Fruit fly (Drosophila melanogaster) whole organism, embryonic: ENCODE results near the gene CG6610.

Experiments used
- Awh ChIP-seq: fragments of 200-800 bp; sonication (Bioruptor generic); IDR thresholded peaks from 2 replicates; pipeline ENCODE4, ENCODE4 v1.3.6; 2022; ENCODE audit warnings: missing biosample characterization, missing genetic modification characterization
- CG10654 ChIP-seq: fragments of 200-800 bp; sonication (Bioruptor generic); optimal IDR thresholded peaks from 2 replicates; lab custom pipeline; 2016; ENCODE audit warnings: missing biosample characterization, missing genetic modification characterization
- CG11093 ChIP-seq: fragments of 200-800 bp; sonication (Bioruptor generic); IDR thresholded peaks from 3 replicates; pipeline ENCODE4 v1.3.6; 2022; ENCODE audit warnings: missing biosample characterization, missing genetic modification characterization
- CG12219 ChIP-seq: fragments of 200-800 bp; sonication (Bioruptor generic); optimal IDR thresholded peaks from 3 replicates; lab custom pipeline; 2018; ENCODE audit warnings: missing biosample characterization, mild to moderate bottlenecking, missing genetic modification characterization
- CG13775 ChIP-seq: fragments of 200-800 bp; sonication (Bioruptor generic); optimal IDR thresholded peaks from 3 replicates; lab custom pipeline; 2017; ENCODE audit warnings: missing biosample characterization, mild to moderate bottlenecking, missing genetic modification characterization
- CG14710 ChIP-seq: fragments of 200-800 bp; sonication (Bioruptor generic); optimal IDR thresholded peaks from 3 replicates; lab custom pipeline; 2019; ENCODE audit warnings: missing biosample characterization, mild to moderate bottlenecking, missing genetic modification characterization, moderate library complexity
- CG17385 ChIP-seq: fragments of 200-800 bp; sonication (Bioruptor generic); optimal IDR thresholded peaks from 3 replicates; lab custom pipeline; 2018; ENCODE audit warnings: missing biosample characterization, mild to moderate bottlenecking, missing genetic modification characterization
- CG18619 ChIP-seq: fragments of 200-800 bp; sonication (Bioruptor generic); optimal IDR thresholded peaks from 3 replicates; lab custom pipeline; 2017; ENCODE audit warnings: missing biosample characterization, mild to moderate bottlenecking, missing genetic modification characterization
- CG2199 ChIP-seq: fragments of 200-800 bp; sonication (Bioruptor generic); IDR thresholded peaks from 3 replicates; pipeline ENCODE4 v1.3.6; 2022; ENCODE audit warnings: missing biosample characterization, missing genetic modification characterization
- CG31388 ChIP-seq: fragments of 200-800 bp; sonication (Bioruptor generic); optimal IDR thresholded peaks from 2 replicates; lab custom pipeline; 2016; ENCODE audit warnings: missing biosample characterization, missing genetic modification characterization
- CG33557 ChIP-seq: fragments of 200-800 bp; sonication (Bioruptor generic); optimal IDR thresholded peaks from 2 replicates; lab custom pipeline; 2019; ENCODE audit warnings: missing biosample characterization, mild to moderate bottlenecking, missing genetic modification characterization, moderate library complexity
- CG8089 ChIP-seq: fragments of 200-800 bp; sonication (Bioruptor generic); optimal IDR thresholded peaks from 3 replicates; lab custom pipeline; 2016; ENCODE audit warnings: missing biosample characterization, missing genetic modification characterization
- CG8478 ChIP-seq: fragments of >200 bp; optimal IDR thresholded peaks from 2 replicates; lab custom pipeline; 2018
- CoRest ChIP-seq: fragments of 200-800 bp; sonication (Bioruptor generic); optimal IDR thresholded peaks from 3 replicates; lab custom pipeline; 2018; ENCODE audit warnings: missing biosample characterization, mild to moderate bottlenecking, missing genetic modification characterization, moderate library complexity
- D ChIP-seq, 2 experiments: fragments of 200-800 bp in 1 of 2; fragments of >200 bp in 1 of 2; sonication (Bioruptor generic) in 1 of 2; optimal IDR thresholded peaks; 2 replicates in 1 of 2; 3 replicates in 1 of 2; lab custom pipeline; 2017; ENCODE audit warnings: mild to moderate bottlenecking in 1 of 2, missing biosample characterization in 1 of 2, missing genetic modification characterization in 1 of 2, missing genetic modification reagents in 1 of 2
- Doc3 ChIP-seq: fragments of 200-800 bp; sonication (Bioruptor generic); IDR thresholded peaks from 3 replicates; pipeline ENCODE4 v1.3.6; 2022; ENCODE audit warnings: missing biosample characterization, missing genetic modification characterization; ENCODE audit not compliant: partially characterized antibody
- Dp ChIP-seq: fragments of 200-800 bp; sonication (Bioruptor generic); optimal IDR thresholded peaks from 2 replicates; lab custom pipeline; 2018; ENCODE audit warnings: missing biosample characterization, mild to moderate bottlenecking, missing genetic modification characterization, moderate library complexity
- Fer3 ChIP-seq: fragments of 200-800 bp; sonication (Bioruptor generic); optimal IDR thresholded peaks from 2 replicates; lab custom pipeline; 2018; ENCODE audit warnings: missing biosample characterization, mild to moderate bottlenecking, missing genetic modification characterization, moderate library complexity
- H15 ChIP-seq: fragments of 200-800 bp; sonication (Bioruptor generic); IDR thresholded peaks from 3 replicates; pipeline ENCODE4 v1.3.6; 2022; ENCODE audit warnings: missing biosample characterization, missing genetic modification characterization
- Lhr ChIP-seq: fragments of 200-800 bp; sonication (Bioruptor generic); optimal IDR thresholded peaks from 3 replicates; lab custom pipeline; 2017; ENCODE audit warnings: mild to moderate bottlenecking, missing biosample characterization, missing genetic modification reagents, missing genetic modification characterization
- Lpt ChIP-seq: fragments of >200 bp; optimal IDR thresholded peaks from 2 replicates; lab custom pipeline; 2018; ENCODE audit warnings: missing biosample characterization, missing genetic modification characterization
- MBD-R2 ChIP-seq: fragments of 200-800 bp; sonication (Bioruptor generic); IDR thresholded peaks from 2 replicates; pipeline ENCODE4 v1.3.6; 2022; ENCODE audit warnings: missing biosample characterization, missing genetic modification characterization
- Meics ChIP-seq: fragments of 200-800 bp; sonication (Bioruptor generic); optimal IDR thresholded peaks from 2 replicates; lab custom pipeline; 2017; ENCODE audit warnings: missing biosample characterization, mild to moderate bottlenecking, missing genetic modification characterization
- Myb ChIP-seq: fragments of 200-800 bp; sonication (Bioruptor generic); optimal IDR thresholded peaks from 2 replicates; lab custom pipeline; 2016; ENCODE audit warnings: missing biosample characterization, missing genetic modification characterization
- NFAT ChIP-seq: fragments of 200-800 bp; sonication (Bioruptor generic); IDR thresholded peaks from 2 replicates; pipeline ENCODE4 v1.3.6; 2022; ENCODE audit warnings: missing biosample characterization, missing genetic modification characterization
- Optix ChIP-seq: fragments of 200-800 bp; sonication (Bioruptor generic); IDR thresholded peaks from 3 replicates; pipeline ENCODE4 v1.3.6; 2022; ENCODE audit warnings: missing biosample characterization, missing genetic modification characterization
- Ptx1 ChIP-seq: fragments of 200-800 bp; sonication (Bioruptor generic); IDR thresholded peaks from 2 replicates; pipeline ENCODE4 v1.3.6; 2022; ENCODE audit warnings: missing biosample characterization, missing genetic modification characterization
- al ChIP-seq: fragments of 200-800 bp; sonication (Bioruptor generic); IDR thresholded peaks from 2 replicates; pipeline ENCODE4 v1.3.6; 2022; ENCODE audit warnings: missing biosample characterization, missing genetic modification characterization
- amos ChIP-seq: fragments of 200-800 bp; sonication (Bioruptor generic); IDR thresholded peaks from 2 replicates; pipeline ENCODE4 v1.3.6; 2022; ENCODE audit warnings: missing biosample characterization, missing genetic modification characterization; ENCODE audit not compliant: partially characterized antibody
- ara ChIP-seq: fragments of 200-800 bp; sonication (Bioruptor generic); IDR thresholded peaks from 2 replicates; pipeline ENCODE4 v1.3.6; 2022; ENCODE audit warnings: missing biosample characterization, missing genetic modification characterization
- crol ChIP-seq: fragments of 200-800 bp; sonication (Bioruptor generic); IDR thresholded peaks from 2 replicates; pipeline ENCODE4 v1.3.6; 2022; ENCODE audit warnings: missing biosample characterization, missing genetic modification characterization
- fd3F ChIP-seq: fragments of 200-800 bp; sonication (Bioruptor generic); optimal IDR thresholded peaks from 2 replicates; lab custom pipeline; 2018; ENCODE audit warnings: missing biosample characterization, mild to moderate bottlenecking, missing genetic modification characterization, moderate library complexity
- fd64A ChIP-seq: fragments of 200-800 bp; sonication (Bioruptor generic); optimal IDR thresholded peaks from 3 replicates; lab custom pipeline; 2018; ENCODE audit warnings: missing biosample characterization, mild to moderate bottlenecking, missing genetic modification characterization
- grau ChIP-seq: fragments of 200-800 bp; optimal IDR thresholded peaks from 3 replicates; lab custom pipeline; 2019; ENCODE audit warnings: missing biosample characterization, mild to moderate bottlenecking, missing genetic modification characterization, moderate library complexity
- inv ChIP-seq: fragments of 200-800 bp; sonication (Bioruptor generic); IDR thresholded peaks from 2 replicates; pipeline ENCODE4 v1.3.6; 2022; ENCODE audit warnings: missing biosample characterization, missing genetic modification characterization; ENCODE audit not compliant: partially characterized antibody
- jing ChIP-seq: fragments of 200-800 bp; sonication (Bioruptor generic); optimal IDR thresholded peaks from 2 replicates; lab custom pipeline; 2018; ENCODE audit warnings: missing biosample characterization, mild to moderate bottlenecking, missing genetic modification characterization
- klu ChIP-seq: fragments of 200-800 bp; sonication (Bioruptor generic); IDR thresholded peaks from 2 replicates; pipeline ENCODE4 v1.3.6; 2022; ENCODE audit warnings: missing biosample characterization, missing genetic modification characterization
- lilli ChIP-seq: fragments of 200-800 bp; sonication (Bioruptor generic); optimal IDR thresholded peaks from 3 replicates; lab custom pipeline; 2016; ENCODE audit warnings: missing biosample characterization, missing genetic modification characterization
- mirr ChIP-seq: fragments of 200-800 bp; sonication (Bioruptor generic); optimal IDR thresholded peaks from 3 replicates; lab custom pipeline; 2018; ENCODE audit warnings: missing biosample characterization, mild to moderate bottlenecking, missing genetic modification characterization
- pan ChIP-seq, 4 experiments: fragments of >200 bp in 3 of 4; fragments of 200-800 bp in 1 of 4; sonication (Bioruptor generic) in 1 of 4; optimal IDR thresholded peaks in 3 of 4; IDR thresholded peaks in 1 of 4; 2 replicates each; pipeline versions ENCODE4 v1.3.6 to Lab custom; 2017 to 2022; ENCODE audit warnings: missing biosample characterization in 2 of 4, missing genetic modification characterization in 2 of 4, mixed read lengths in 1 of 4
- peb ChIP-seq: fragments of 200-800 bp; sonication (Bioruptor generic); IDR thresholded peaks from 2 replicates; pipeline ENCODE4 v1.3.6; 2022; ENCODE audit warnings: missing biosample characterization, missing genetic modification characterization
- rib ChIP-seq: fragments of 200-800 bp; sonication (Bioruptor generic); IDR thresholded peaks from 2 replicates; pipeline ENCODE4 v1.3.6; 2022; ENCODE audit warnings: missing biosample characterization, missing genetic modification characterization
- seq ChIP-seq: fragments of 200-800 bp; sonication (Bioruptor generic); IDR thresholded peaks from 2 replicates; pipeline ENCODE4 v1.3.6; 2022; ENCODE audit warnings: missing biosample characterization, missing genetic modification characterization
- sna ChIP-seq: fragments of 200-800 bp; sonication (Bioruptor generic); IDR thresholded peaks from 2 replicates; pipeline ENCODE4 v1.3.6; 2022; ENCODE audit warnings: missing biosample characterization, missing genetic modification characterization; ENCODE audit not compliant: partially characterized antibody
- sr ChIP-seq: fragments of 200-800 bp; sonication (Bioruptor generic); IDR thresholded peaks from 3 replicates; pipeline ENCODE4 v1.3.6; 2022; ENCODE audit warnings: missing biosample characterization, missing genetic modification characterization
- sug ChIP-seq: fragments of 200-800 bp; optimal IDR thresholded peaks from 2 replicates; lab custom pipeline; 2019; ENCODE audit warnings: missing biosample characterization, mild to moderate bottlenecking, missing genetic modification characterization, moderate library complexity
- tap ChIP-seq: fragments of 200-800 bp; optimal IDR thresholded peaks from 3 replicates; lab custom pipeline; 2019; ENCODE audit warnings: missing biosample characterization, mild to moderate bottlenecking, missing genetic modification characterization, moderate library complexity
- tll ChIP-seq, 2 experiments: fragments of 200-800 bp in 1 of 2; fragments of >200 bp in 1 of 2; sonication (Bioruptor generic) in 1 of 2; optimal IDR thresholded peaks; 2 replicates each; lab custom pipeline; 2017 to 2019; ENCODE audit warnings: missing biosample characterization in 2 of 2, missing genetic modification characterization in 2 of 2, mild to moderate bottlenecking in 1 of 2, moderate library complexity in 1 of 2
- toy ChIP-seq: fragments of 200-800 bp; sonication (Bioruptor generic); IDR thresholded peaks from 2 replicates; pipeline ENCODE4 v1.3.6; 2022; ENCODE audit warnings: missing biosample characterization, missing genetic modification characterization
- usp ChIP-seq: fragments of >200 bp; optimal IDR thresholded peaks from 2 replicates; lab custom pipeline; 2017; ENCODE audit warnings: missing biosample characterization, missing genetic modification characterization
- wek ChIP-seq: fragments of 200-800 bp; sonication (Bioruptor generic); optimal IDR thresholded peaks from 3 replicates; lab custom pipeline; 2018; ENCODE audit warnings: missing biosample characterization, mild to moderate bottlenecking, missing genetic modification characterization, moderate library complexity

The CG6610 gene

DNA sequence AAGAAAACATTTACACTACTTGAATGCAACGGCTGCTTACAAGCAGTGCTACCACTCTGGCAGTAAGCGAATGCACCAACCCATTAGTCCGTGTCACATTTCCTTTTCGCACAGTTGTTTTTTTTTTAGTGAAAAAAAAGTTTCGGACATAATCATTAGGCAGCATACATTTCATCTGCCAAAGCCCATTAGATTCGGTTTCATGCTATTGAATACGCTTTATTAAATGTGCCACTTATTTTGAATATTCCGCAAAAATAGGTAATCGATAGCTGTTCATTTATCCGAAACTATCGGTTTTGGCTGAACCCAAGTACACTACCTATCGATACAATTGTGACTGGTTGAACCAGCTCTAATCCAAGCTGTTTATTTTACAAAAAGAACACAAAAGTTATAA, 20.5 kb upstream of the CG6610 start, which contains the start of gene tant (continued):
- TF ChIP-seq MBD-R2 (peak; percentile 51), CG17385 (no peak), CoRest (tag; lab: Kevin White, UChicago) (peak; percentile 66), CG12219 (GFP tag; lab: Kevin White, UChicago) (no peak), Lhr (GFP tag; lab: Kevin White, UChicago) (peak; percentile 74), CG31388 (no peak), Optix (GFP tag; lab: Robert Waterston, UW) (no peak), ara (GFP tag; lab: Robert Waterston, UW) (no peak), CG8478 (peak; percentile 96), usp (GFP tag; lab: Kevin White, UChicago) (no peak), sna (GFP tag; lab: Robert Waterston, UW) (peak; percentile 92), CG18619 (GFP tag; lab: Kevin White, UChicago) (no peak), CG8089 (GFP tag; lab: Kevin White, UChicago) (no peak), seq (no peak), jing (GFP tag; lab: Kevin White, UChicago) (no peak), fd3F (GFP tag; lab: Kevin White, UChicago) (no peak), klu (GFP tag; lab: Robert Waterston, UW) (no peak), mirr (GFP tag; lab: Kevin White, UChicago) (no peak), CG33557 (GFP tag; lab: Kevin White, UChicago) (no peak), H15 (GFP tag; lab: Robert Waterston, UW) (no peak), Lpt (GFP tag; lab: Kevin White, UChicago) (no peak), tll (GFP tag; optimal IDR thresholded peaks at IDR 0.05; lab: Kevin White, UChicago) (peak; percentile 7 to 33), tap (no peak), Doc3 (GFP tag; lab: Robert Waterston, UW) (peak; percentile 89), Awh (no peak), Ptx1 (GFP tag; lab: Robert Waterston, UW) (no peak), Myb (GFP tag; lab: Kevin White, UChicago) (peak; percentile 100), CG2199 (GFP tag; lab: Robert Waterston, UW) (no peak), lilli (GFP tag; lab: Kevin White, UChicago) (no peak), wek (GFP tag; lab: Kevin White, UChicago) (no peak), CG14710 (tag; lab: Kevin White, UChicago) (peak; percentile 99), NFAT (GFP tag; lab: Robert Waterston, UW) (no peak), toy (GFP tag; lab: Robert Waterston, UW) (no peak), CG13775 (no peak), crol (GFP tag; lab: Robert Waterston, UW) (no peak), D (optimal IDR thresholded peaks at IDR 0.05; lab: Kevin White, UChicago) (no peak), D (GFP tag; optimal IDR thresholded peaks at IDR 0.05; lab: Kevin White, UChicago) (no peak), grau (tag; lab: Kevin White, UChicago) (no peak), sug (tag; lab: Kevin White, UChicago) (peak; percentile 45), pan (optimal IDR thresholded peaks at IDR 0.05; lab: Kevin White, UChicago) (no peak), pan (GFP tag; optimal IDR thresholded peaks at IDR 0.05 in 1 of 2, IDR thresholded peaks at IDR 0.05 in 1 of 2) (no peak), CG11093 (no peak), rib (GFP tag; lab: Robert Waterston, UW) (no peak), inv (GFP tag; lab: Robert Waterston, UW) (peak; percentile 92), amos (GFP tag; lab: Robert Waterston, UW) (peak; percentile 92), fd64A (GFP tag; lab: Kevin White, UChicago) (no peak), Fer3 (no peak), Dp (peak; percentile 73), al (no peak), peb (GFP tag; lab: Robert Waterston, UW) (no peak), Meics (no peak), CG10654 (GFP tag; lab: Kevin White, UChicago) (no peak), sr (GFP tag; lab: Robert Waterston, UW) (no peak)
